Worm (Caenorhabditis elegans) whole organism, L4 larva: Measurements from ENCODE around the gene msp-142.

Experiments used
- D1046.2 ChIP-seq: fragments of 200-800 bp; sonication (Bioruptor generic); IDR thresholded peaks from 2 replicates; pipeline ENCODE4 v1.3.6; 2022; ENCODE audit warnings: missing genetic modification characterization, missing compliant biosample characterization
- T26A8.4 ChIP-seq: fragments of 200-800 bp; sonication (Bioruptor generic); IDR thresholded peaks from 2 replicates; pipeline ENCODE4 v1.3.6; 2022; ENCODE audit warnings: missing genetic modification characterization, missing compliant biosample characterization
- Y105C5A.15 ChIP-seq: fragments of 200-800 bp; sonication (Bioruptor generic); IDR thresholded peaks from 2 replicates; pipeline ENCODE4 v1.3.6; 2022; ENCODE audit warnings: missing genetic modification characterization, missing compliant biosample characterization
- Y48G9A.11 ChIP-seq: fragments of 200-800 bp; sonication (Bioruptor generic); IDR thresholded peaks from 2 replicates; pipeline ENCODE4 v1.3.6; 2022; ENCODE audit warnings: missing genetic modification reagents, missing genetic modification characterization, missing compliant biosample characterization
- ZK546.5 ChIP-seq, 2 experiments: sonication (generic microtip); optimal IDR thresholded peaks; 2 replicates each; lab custom pipeline; 2017; ENCODE audit warnings: missing biosample characterization in 2 of 2, missing genetic modification characterization in 2 of 2
- aha-1 ChIP-seq: fragments of 150-350 bp; peaks from one replicate; lab custom pipeline; 2014; ENCODE audit warnings: missing biosample characterization, missing genetic modification characterization
- ceh-20 ChIP-seq: fragments of 200-800 bp; sonication (Bioruptor generic); IDR thresholded peaks from 2 replicates; pipeline ENCODE4 v1.3.6; 2022; ENCODE audit warnings: missing genetic modification reagents, missing genetic modification characterization, missing compliant biosample characterization
- ceh-62 ChIP-seq: sonication (generic microtip); optimal IDR thresholded peaks from 2 replicates; lab custom pipeline; 2017; ENCODE audit warnings: missing biosample characterization, missing genetic modification characterization
- daf-16 ChIP-seq, 3 experiments: sonication (generic microtip); optimal IDR thresholded peaks; 2 replicates each; lab custom pipeline; 2016 to 2017; ENCODE audit warnings: missing genetic modification characterization in 3 of 3, missing genetic modification reagents in 3 of 3, mild to moderate bottlenecking in 2 of 3, missing compliant biosample characterization in 2 of 3, missing biosample characterization in 1 of 3, moderate library complexity in 1 of 3
- daf-19 ChIP-seq: fragments of 200-800 bp; sonication (Bioruptor generic); conservative IDR thresholded peaks from 2 replicates; pipeline ENCODE4 v1.3.6; 2022; ENCODE audit warnings: missing genetic modification characterization, missing compliant biosample characterization
- dmd-6 ChIP-seq: fragments of 200-800 bp; sonication (Bioruptor generic); IDR thresholded peaks from 2 replicates; pipeline ENCODE4 v1.3.6; 2022; ENCODE audit warnings: missing genetic modification reagents, missing genetic modification characterization, missing compliant biosample characterization
- dmd-8 ChIP-seq: fragments of 200-800 bp; sonication (Bioruptor generic); IDR thresholded peaks from 2 replicates; pipeline ENCODE4 v1.3.6; 2022; ENCODE audit warnings: missing genetic modification characterization, missing compliant biosample characterization
- duxl-1 ChIP-seq: sonication (generic microtip); optimal IDR thresholded peaks from 2 replicates; lab custom pipeline; 2016; ENCODE audit warnings: mild to moderate bottlenecking, missing genetic modification characterization, moderate library complexity, missing compliant biosample characterization; ENCODE audit not compliant: poor library complexity
- dve-1 ChIP-seq: sonication (generic microtip); optimal IDR thresholded peaks from 2 replicates; lab custom pipeline; 2017; ENCODE audit warnings: antibody characterized with exemption, mild to moderate bottlenecking, missing genetic modification characterization, missing compliant biosample characterization; ENCODE audit not compliant: insufficient read depth
- egl-27 ChIP-seq: sonication (generic microtip); optimal IDR thresholded peaks from 3 replicates; lab custom pipeline; 2017; ENCODE audit warnings: missing biosample characterization, missing genetic modification reagents, missing genetic modification characterization
- gei-8 ChIP-seq: fragments of 200-800 bp; sonication (Bioruptor generic); optimal IDR thresholded peaks from 2 replicates; lab custom pipeline; 2018; ENCODE audit warnings: mild to moderate bottlenecking, missing genetic modification characterization, missing compliant biosample characterization
- hlh-11 ChIP-seq: fragments of 200-800 bp; sonication (Bioruptor generic); optimal IDR thresholded peaks from 2 replicates; lab custom pipeline; 2018; ENCODE audit warnings: mild to moderate bottlenecking, missing genetic modification characterization, missing compliant biosample characterization
- hlh-30 ChIP-seq: sonication (generic microtip); optimal IDR thresholded peaks from 2 replicates; lab custom pipeline; 2017; ENCODE audit warnings: antibody characterized with exemption, mild to moderate bottlenecking, missing genetic modification characterization, missing compliant biosample characterization; ENCODE audit not compliant: insufficient read depth
- lim-7 ChIP-seq: fragments of 200-800 bp; sonication (Bioruptor generic); IDR thresholded peaks from 2 replicates; pipeline ENCODE4 v1.3.6; 2022; ENCODE audit warnings: missing genetic modification characterization, missing compliant biosample characterization
- lin-29 ChIP-seq: fragments of 200-800 bp; sonication (Bioruptor generic); IDR thresholded peaks from 2 replicates; pipeline ENCODE4 v1.3.6; 2022; ENCODE audit warnings: missing genetic modification reagents, missing genetic modification characterization, missing compliant biosample characterization
- madf-9 ChIP-seq: fragments of 200-800 bp; sonication (Bioruptor generic); conservative IDR thresholded peaks from 2 replicates; pipeline ENCODE4 v1.3.6; 2022; ENCODE audit warnings: missing genetic modification reagents, missing genetic modification characterization, missing compliant biosample characterization
- mdl-1 ChIP-seq, 2 experiments: fragments of 150-350 bp in 1 of 2; sonication (generic microtip) in 1 of 2; optimal IDR thresholded peaks; 2 replicates each; lab custom pipeline; 2014 to 2017; ENCODE audit warnings: missing biosample characterization in 2 of 2, missing genetic modification characterization in 2 of 2
- mep-1 ChIP-seq: fragments of 150-350 bp; sonication (generic microtip); optimal IDR thresholded peaks from 3 replicates; lab custom pipeline; 2014; ENCODE audit warnings: missing biosample characterization, missing genetic modification characterization
- mxl-2 ChIP-seq: fragments of 200-800 bp; sonication (Bioruptor generic); conservative IDR thresholded peaks from 2 replicates; pipeline ENCODE4 v1.3.6; 2022; ENCODE audit warnings: missing genetic modification reagents, missing genetic modification characterization, missing compliant biosample characterization
- mxl-3 ChIP-seq: fragments of 200-800 bp; sonication (Bioruptor generic); optimal IDR thresholded peaks from 2 replicates; lab custom pipeline; 2018; ENCODE audit warnings: mild to moderate bottlenecking, missing genetic modification characterization, missing compliant biosample characterization
- nhr-10 ChIP-seq: fragments of 150-350 bp; optimal IDR thresholded peaks from 2 replicates; lab custom pipeline; 2014; ENCODE audit warnings: missing biosample characterization, missing genetic modification characterization
- nhr-237 ChIP-seq: sonication (generic microtip); optimal IDR thresholded peaks from 2 replicates; lab custom pipeline; 2017; ENCODE audit warnings: missing biosample characterization, missing genetic modification characterization
- nhr-28 ChIP-seq: fragments of 150-350 bp; optimal IDR thresholded peaks from 2 replicates; lab custom pipeline; 2014; ENCODE audit warnings: missing biosample characterization, missing genetic modification characterization
- nhr-48 ChIP-seq: sonication (generic microtip); optimal IDR thresholded peaks from 2 replicates; lab custom pipeline; 2016; ENCODE audit warnings: mild to moderate bottlenecking, missing genetic modification characterization, missing compliant biosample characterization
- nhr-6 ChIP-seq: fragments of 150-350 bp; optimal IDR thresholded peaks from 2 replicates; lab custom pipeline; 2014; ENCODE audit warnings: missing biosample characterization, missing genetic modification characterization
- nhr-76 ChIP-seq: fragments of 150-350 bp; optimal IDR thresholded peaks from 2 replicates; lab custom pipeline; 2014; ENCODE audit warnings: missing biosample characterization, missing genetic modification characterization
- nhr-77 ChIP-seq: fragments of 150-350 bp; optimal IDR thresholded peaks from 2 replicates; lab custom pipeline; 2014; ENCODE audit warnings: missing biosample characterization, missing genetic modification characterization
- pha-4 ChIP-seq, 2 experiments: fragments of 150-350 bp in 1 of 2; fragments of 200-800 bp in 1 of 2; sonication (Bioruptor generic) in 1 of 2; IDR thresholded peaks in 1 of 2; optimal IDR thresholded peaks in 1 of 2; 2 replicates each; pipeline versions ENCODE4 v1.3.6 to Lab custom; 2014 to 2022; ENCODE audit warnings: missing genetic modification characterization in 2 of 2, missing genetic modification reagents in 2 of 2, missing biosample characterization in 1 of 2, missing compliant biosample characterization in 1 of 2
- php-3 ChIP-seq: fragments of 200-800 bp; sonication (Bioruptor generic); IDR thresholded peaks from 2 replicates; pipeline ENCODE4 v1.3.6; 2022; ENCODE audit warnings: missing genetic modification reagents, missing genetic modification characterization, missing compliant biosample characterization
- pqm-1 ChIP-seq: sonication (generic microtip); optimal IDR thresholded peaks from 2 replicates; lab custom pipeline; 2017; ENCODE audit warnings: missing biosample characterization, missing genetic modification characterization
- rbr-2 ChIP-seq: sonication (generic microtip); optimal IDR thresholded peaks from 2 replicates; lab custom pipeline; 2016; ENCODE audit warnings: missing genotype, missing genetic modification characterization, missing compliant biosample characterization
- saeg-2 ChIP-seq: fragments of 200-800 bp; sonication (Bioruptor generic); IDR thresholded peaks from 2 replicates; pipeline ENCODE4 v1.3.6; 2022; ENCODE audit warnings: missing genetic modification reagents, missing genetic modification characterization, missing compliant biosample characterization
- set-16 ChIP-seq: fragments of 200-800 bp; sonication (Bioruptor generic); IDR thresholded peaks from 2 replicates; pipeline ENCODE4 v1.3.6; 2022; ENCODE audit warnings: missing genetic modification reagents, missing genetic modification characterization, missing compliant biosample characterization
- skn-1 ChIP-seq: fragments of 150-350 bp; optimal IDR thresholded peaks from 2 replicates; lab custom pipeline; 2014; ENCODE audit warnings: missing biosample characterization, missing genetic modification characterization
- spr-1 ChIP-seq: sonication (generic microtip); optimal IDR thresholded peaks from 2 replicates; lab custom pipeline; 2016; ENCODE audit warnings: mild to moderate bottlenecking, missing genetic modification characterization, missing compliant biosample characterization
- tra-1 ChIP-seq: fragments of 200-800 bp; sonication (Bioruptor generic); IDR thresholded peaks from 2 replicates; pipeline ENCODE4 v1.3.6; 2022; ENCODE audit warnings: missing genetic modification reagents, missing genetic modification characterization, missing compliant biosample characterization
- unc-39 ChIP-seq: sonication (generic microtip); optimal IDR thresholded peaks from 2 replicates; lab custom pipeline; 2017; ENCODE audit warnings: missing biosample characterization, missing genetic modification characterization
- unc-62 ChIP-seq, 3 experiments: fragments of 150-350 bp in 1 of 3; sonication (generic microtip); optimal IDR thresholded peaks in 2 of 3; peaks in 1 of 3; 1 replicate in 1 of 3; 2 replicates in 2 of 3; lab custom pipeline; 2014 to 2017; ENCODE audit warnings: missing biosample characterization in 3 of 3, missing genetic modification characterization in 3 of 3, missing genetic modification reagents in 3 of 3, missing genotype in 1 of 3
- ztf-7 ChIP-seq: fragments of 150-350 bp; optimal IDR thresholded peaks from 2 replicates; lab custom pipeline; 2014; ENCODE audit warnings: missing biosample characterization, missing genetic modification characterization

The msp-142 gene

DNA sequence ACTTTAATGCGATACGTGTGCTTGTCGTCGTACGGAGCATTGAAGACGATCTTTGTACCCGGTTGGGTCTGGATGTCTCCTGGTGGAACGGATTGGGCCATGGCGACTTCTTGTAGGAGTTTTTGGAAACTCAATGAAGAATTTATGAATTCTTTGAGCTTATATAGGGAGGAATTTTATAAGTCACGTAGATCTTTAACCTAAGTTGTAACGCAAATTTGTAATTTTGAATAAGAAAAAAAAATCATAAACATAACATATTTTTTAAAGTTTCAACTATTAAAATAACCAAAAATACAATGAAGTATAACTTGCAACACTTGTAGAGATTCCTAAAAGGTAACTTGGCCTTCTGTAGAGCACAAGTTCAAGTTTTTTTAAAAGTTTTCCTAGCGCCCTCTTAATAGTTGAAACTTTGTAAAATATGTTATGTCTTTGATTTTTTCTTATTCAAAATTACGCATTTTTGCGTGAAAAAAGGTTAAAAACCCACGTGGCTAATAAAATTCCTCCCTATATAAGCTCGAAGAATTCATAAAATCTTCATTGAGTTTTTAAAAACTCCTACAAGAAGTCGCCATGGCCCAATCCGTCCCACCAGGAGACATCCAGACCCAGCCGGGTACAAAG lies at the start of gene msp-142, which contains the start of gene msp-63:
Gene msp-142, plus strand, starts transcription at position 580 of the 630 bp plus-strand sequence.
Gene msp-63, minus strand, starts transcription at position 101 of the 630 bp plus-strand sequence.
- no peak for TF ChIP-seq mep-1
- TF ChIP-seq skn-1 (tag; lab: Kevin White, UChicago), result no peak
- no peak for TF ChIP-seq spr-1
- no peak for TF ChIP-seq ztf-7 (tag; lab: Kevin White, UChicago)
- no peak for TF ChIP-seq duxl-1 (tag; lab: Kevin White, UChicago)
- no peak for TF ChIP-seq nhr-237 (tag; lab: Kevin White, UChicago)
- TF ChIP-seq Y105C5A.15 (GFP tag; lab: Robert Waterston, UW), result no peak
- no peak for TF ChIP-seq aha-1 (tag; lab: Kevin White, UChicago)
- TF ChIP-seq, all 104 proteins: peak for 0

DNA sequence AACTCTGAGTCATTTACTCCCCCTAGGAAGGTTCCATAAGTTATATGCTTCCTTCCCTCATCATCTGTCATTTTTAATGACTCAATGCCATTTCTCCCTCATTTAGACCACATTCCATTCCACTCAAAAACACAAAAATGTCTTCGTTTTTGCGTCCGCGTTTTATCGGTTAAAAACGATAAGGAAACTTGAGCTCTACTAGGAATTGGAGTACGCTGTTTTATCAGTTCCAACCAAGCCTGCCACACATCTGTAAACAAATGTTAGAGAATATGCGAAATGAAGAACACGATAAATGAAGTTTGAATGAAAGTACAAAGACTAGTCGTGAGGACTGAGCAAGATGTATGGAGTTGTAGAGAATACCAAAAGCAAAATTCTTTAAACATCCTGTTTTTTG lies 49.3 kb upstream of the msp-142 start:
- TF ChIP-seq daf-16 (GFP tag; optimal IDR thresholded peaks at IDR 0.05; lab: Kevin White, UChicago) (peak in 1 of 2 experiments; percentile 0), daf-16 (tag; optimal IDR thresholded peaks at IDR 0.05; lab: Kevin White, UChicago) (peak; percentile 78), nhr-10 (tag; lab: Kevin White, UChicago) (peak; percentile 46), pqm-1 (tag; lab: Kevin White, UChicago) (peak; percentile 100), T26A8.4 (GFP tag; lab: Robert Waterston, UW) (no peak), php-3 (GFP tag; lab: Robert Waterston, UW) (peak; percentile 28; the same call in 1 of the 2 replicates), nhr-48 (peak; percentile 27), mxl-3 (GFP tag; lab: Kevin White, UChicago) (peak; percentile 14), hlh-11 (tag; lab: Kevin White, UChicago) (peak; percentile 85), D1046.2 (GFP tag; lab: Robert Waterston, UW) (no peak), gei-8 (GFP tag; lab: Kevin White, UChicago) (no peak), dve-1 (tag; lab: Kevin White, UChicago) (peak; percentile 89), pha-4 (GFP tag; IDR thresholded peaks at IDR 0.05; lab: Robert Waterston, UW) (peak; percentile 25; the same call in 1 of the 2 replicates), pha-4 (tag; optimal IDR thresholded peaks at IDR 0.05; lab: Kevin White, UChicago) (no peak), daf-19 (GFP tag; lab: Robert Waterston, UW) (no peak), mep-1 (peak; percentile 40), dmd-6 (GFP tag; lab: Robert Waterston, UW) (peak; percentile 87), nhr-28 (tag; lab: Kevin White, UChicago) (peak; percentile 72), unc-62 (GFP tag; optimal IDR thresholded peaks at IDR 0.05 in 1 of 2; lab: Kevin White, UChicago) (peak in 1 of 2 experiments; percentile 55), unc-62 (tag; optimal IDR thresholded peaks at IDR 0.05; lab: Kevin White, UChicago) (no peak), tra-1 (GFP tag; lab: Robert Waterston, UW) (peak; percentile 45; the same call in 1 of the 2 replicates)

DNA sequence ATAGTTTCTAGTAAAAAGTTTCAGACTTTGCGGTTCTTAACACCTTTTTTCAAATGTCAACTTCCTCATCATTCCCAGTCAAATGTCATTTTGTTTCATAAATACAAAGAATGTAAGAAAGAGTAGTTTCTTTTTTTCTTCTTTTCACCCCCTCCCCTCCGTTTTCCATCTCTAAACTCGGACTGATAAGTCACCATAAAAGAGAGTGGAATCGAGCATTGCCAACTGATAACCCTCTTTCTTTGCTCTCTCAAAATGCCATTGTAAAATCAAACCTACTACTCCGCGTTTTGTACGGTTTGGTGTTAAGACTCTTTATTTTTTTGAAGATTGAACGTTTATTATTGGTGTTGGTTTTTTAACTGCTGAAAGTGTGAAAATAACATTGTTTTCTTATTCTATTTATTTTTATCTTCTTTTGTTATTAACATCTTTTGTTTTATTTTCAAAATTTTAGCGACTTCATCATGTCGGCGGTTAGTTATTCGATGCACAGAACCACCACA lies 47.9 kb upstream of the msp-142 start, which contains the start of gene ifb-2:
Gene ifb-2, plus strand, starts transcription at position 456 of the 506 bp plus-strand sequence.
- TF ChIP-seq rbr-2, result no peak
- TF ChIP-seq saeg-2 (GFP tag; lab: Robert Waterston, UW), result no peak
- TF ChIP-seq nhr-76, result no peak
- TF ChIP-seq lin-29 (GFP tag; lab: Robert Waterston, UW), result no peak
- no peak for TF ChIP-seq ZK546.5 (tag; optimal IDR thresholded peaks at IDR 0.05; lab: Kevin White, UChicago)
- TF ChIP-seq lim-7 (GFP tag; lab: Robert Waterston, UW), result no peak
- peak; percentile 23 for TF ChIP-seq nhr-77 (tag; lab: Kevin White, UChicago)
- TF ChIP-seq Y48G9A.11 (GFP tag; lab: Robert Waterston, UW), result no peak
- no peak for TF ChIP-seq madf-9 (GFP tag; lab: Robert Waterston, UW)
- peak; percentile 25 for TF ChIP-seq nhr-6 (tag; lab: Kevin White, UChicago)
- TF ChIP-seq dmd-8 (GFP tag; lab: Robert Waterston, UW), result no peak
- no peak for TF ChIP-seq mxl-2
- TF ChIP-seq unc-39 (tag; lab: Kevin White, UChicago), result no peak
- no peak for TF ChIP-seq nhr-48
- TF ChIP-seq mdl-1 (tag; optimal IDR thresholded peaks at IDR 0.05; lab: Kevin White, UChicago), result no peak
- TF ChIP-seq daf-16 (GFP tag; optimal IDR thresholded peaks at IDR 0.05; lab: Kevin White, UChicago), result no peak
- TF ChIP-seq daf-16 (tag; optimal IDR thresholded peaks at IDR 0.05; lab: Kevin White, UChicago), result peak; percentile 44
- no peak for TF ChIP-seq egl-27 (tag; lab: Kevin White, UChicago)
- TF ChIP-seq pqm-1 (tag; lab: Kevin White, UChicago), result peak; percentile 94
- TF ChIP-seq ceh-20 (GFP tag; lab: Robert Waterston, UW), result no peak
- TF ChIP-seq dmd-6 (GFP tag; lab: Robert Waterston, UW), result peak; percentile 65
- TF ChIP-seq set-16 (GFP tag; lab: Robert Waterston, UW), result no peak
- no peak for TF ChIP-seq tra-1 (GFP tag; lab: Robert Waterston, UW)
- TF ChIP-seq duxl-1 (tag; lab: Kevin White, UChicago), result no peak
- no peak for TF ChIP-seq hlh-30
- no peak for TF ChIP-seq ceh-62 (tag; lab: Kevin White, UChicago)
- TF ChIP-seq nhr-28 (tag; lab: Kevin White, UChicago), result peak; percentile 80
